Worm (Caenorhabditis elegans) whole organism, early embryonic: ENCODE measurements around the gene zip-1.

Experiments
- ets-7 ChIP-seq: sonication (generic microtip); optimal IDR thresholded peaks from 2 replicates; lab custom pipeline; 2016; ENCODE audit warnings: missing genotype, missing genetic modification characterization, missing compliant biosample characterization
- scrt-1 ChIP-seq: fragments of 200-800 bp; sonication (Bioruptor generic); IDR thresholded peaks from 2 replicates; pipeline ENCODE4 v1.3.6; 2022; ENCODE audit warnings: missing genetic modification characterization, missing compliant biosample characterization
- sea-1 ChIP-seq: fragments of 200-800 bp; sonication (Bioruptor generic); conservative IDR thresholded peaks from 2 replicates; pipeline ENCODE4 v1.3.6; 2022; ENCODE audit warnings: missing genetic modification characterization, missing compliant biosample characterization

DNA sequence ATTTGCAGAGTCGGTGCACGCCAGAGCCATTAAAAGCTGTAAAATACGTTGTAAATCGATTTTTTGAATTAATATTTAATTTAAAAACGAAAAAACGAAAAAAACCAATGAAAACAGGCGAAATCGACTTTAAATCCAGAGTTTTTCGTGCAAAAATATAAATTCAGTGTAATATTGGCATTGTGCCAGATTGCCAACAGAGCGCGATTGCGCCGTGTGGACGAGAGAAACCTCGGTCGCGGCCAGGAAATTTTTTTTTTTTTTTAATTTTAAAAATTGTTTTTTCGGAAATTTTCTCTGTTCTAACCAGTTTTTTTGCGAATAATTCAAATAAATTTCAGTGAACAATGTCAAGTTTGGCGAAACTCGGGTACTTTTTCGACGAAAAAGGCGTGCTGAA is 17.8 kb downstream of the zip-1 start, which contains the start of the genes pph-4.1 and Y75B8A.31:
- TF ChIP-seq scrt-1 (GFP tag; lab: Robert Waterston, UW): 0 out of 2 replicates have a peak, but pooled peaks have one; percentile 13
- 0 out of 2 replicates have a peak, but pooled peaks have one; percentile 26 for TF ChIP-seq sea-1
- TF ChIP-seq ets-7 (tag; lab: Kevin White, UChicago): no peak
